Fruit fly (Drosophila melanogaster): ENCODE data around the gene CG14641.
A peak's percentile ranks its signal among the peaks of the same experiment; 100 is the strongest.

The CG14641 gene

dm6 chr3R:4197055-4197454 lies 35.1 kb downstream of the CG14641 start, which contains the start of gene beta-Man (continued):
- no peak for TF ChIP-seq lmd (GFP tag; IDR thresholded peaks at IDR 0.05)
- TF ChIP-seq CG8944 (GFP tag; optimal IDR thresholded peaks at IDR 0.05): no peak
- no peak for TF ChIP-seq h (optimal IDR thresholded peaks at IDR 0.05)
- TF ChIP-seq Ets97D (GFP tag; optimal IDR thresholded peaks at IDR 0.05): peak; percentile 28
- TF ChIP-seq CG18599 (GFP tag; optimal IDR thresholded peaks at IDR 0.05): no peak
- TF ChIP-seq Bteb2 (GFP tag; optimal IDR thresholded peaks at IDR 0.05): no peak
- TF ChIP-seq CG17186 (GFP tag; optimal IDR thresholded peaks at IDR 0.05): peak; percentile 79
- TF ChIP-seq aop (GFP tag; IDR thresholded peaks at IDR 0.05): no peak
- TF ChIP-seq CG31388 (GFP tag; optimal IDR thresholded peaks at IDR 0.05): no peak
- no peak for TF ChIP-seq Awh (GFP tag; IDR thresholded peaks at IDR 0.05)
- no peak for TF ChIP-seq trem (tag; optimal IDR thresholded peaks at IDR 0.05)
- TF ChIP-seq CG8478 (optimal IDR thresholded peaks at IDR 0.05): no peak
- no peak for TF ChIP-seq Rfx (GFP tag; IDR thresholded peaks at IDR 0.05)
- TF ChIP-seq lov (optimal IDR thresholded peaks at IDR 0.05): no peak
- no peak for TF ChIP-seq lov (GFP tag; IDR thresholded peaks at IDR 0.05)
- TF ChIP-seq CG2199 (GFP tag; IDR thresholded peaks at IDR 0.05): peak; percentile 58; the same call in 1 of the 3 replicates
- TF ChIP-seq CG17361 (GFP tag; IDR thresholded peaks at IDR 0.05): no peak
- peak; percentile 55; the same call in 2 of the 3 replicates for TF ChIP-seq CG7963 (GFP tag; IDR thresholded peaks at IDR 0.05; ENCODE audit: partially characterized antibody)
- TF ChIP-seq CG6654 (GFP tag; optimal IDR thresholded peaks at IDR 0.05): no peak
- TF ChIP-seq CG7271 (tag; optimal IDR thresholded peaks at IDR 0.05): no peak
- no peak for TF ChIP-seq CG11504 (tag; optimal IDR thresholded peaks at IDR 0.05)
- no peak for TF ChIP-seq tgo (GFP tag; IDR thresholded peaks at IDR 0.05)
- TF ChIP-seq Lpt (GFP tag; optimal IDR thresholded peaks at IDR 0.05): no peak
- no peak for TF ChIP-seq pan (optimal IDR thresholded peaks at IDR 0.05)
- TF ChIP-seq pan (GFP tag; optimal IDR thresholded peaks at IDR 0.05 in 1 of 2, IDR thresholded peaks at IDR 0.05 in 1 of 2): no peak
- TF ChIP-seq Sry-δ (GFP tag; optimal IDR thresholded peaks at IDR 0.05): peak; percentile 51
- TF ChIP-seq CG13287 (GFP tag; IDR thresholded peaks at IDR 0.05; ENCODE audit: partially characterized antibody): peak; percentile 47; the same call in 1 of the 2 replicates
- no peak for TF ChIP-seq sqz (GFP tag; optimal IDR thresholded peaks at IDR 0.05)
- TF ChIP-seq vvl (GFP tag; IDR thresholded peaks at IDR 0.05): no peak
- TF ChIP-seq MESR4 (GFP tag; optimal IDR thresholded peaks at IDR 0.05): peak; percentile 44
- TF ChIP-seq C15 (GFP tag; IDR thresholded peaks at IDR 0.05): no peak
- no peak for TF ChIP-seq toy (GFP tag; IDR thresholded peaks at IDR 0.05)
- TF ChIP-seq CG17829 (tag; optimal IDR thresholded peaks at IDR 0.05): peak; percentile 11
- TF ChIP-seq Neu2 (GFP tag; optimal IDR thresholded peaks at IDR 0.05; ENCODE audit: borderline replicate concordance): no peak
- TF ChIP-seq Dp (GFP tag; optimal IDR thresholded peaks at IDR 0.05): peak; percentile 27
- peak; percentile 34 for TF ChIP-seq Scr (GFP tag; IDR thresholded peaks at IDR 0.05; ENCODE audit: partially characterized antibody)
- no peak for TF ChIP-seq eyg (GFP tag; optimal IDR thresholded peaks at IDR 0.05)
- TF ChIP-seq nerfin-1 (tag; optimal IDR thresholded peaks at IDR 0.05): no peak
- TF ChIP-seq CG14965 (GFP tag; optimal IDR thresholded peaks at IDR 0.05; ENCODE audit: borderline replicate concordance): no peak
- TF ChIP-seq Side (GFP tag; optimal IDR thresholded peaks at IDR 0.05): peak; percentile 25
- TF ChIP-seq Gug (GFP tag; IDR thresholded peaks at IDR 0.05): no peak
- no peak for TF ChIP-seq CG4617 (GFP tag; optimal IDR thresholded peaks at IDR 0.05; ENCODE audit: borderline replicate concordance)
- no peak for TF ChIP-seq br (optimal IDR thresholded peaks at IDR 0.05)
- TF ChIP-seq ERR (GFP tag; optimal IDR thresholded peaks at IDR 0.05): no peak
- TF ChIP-seq cg (GFP tag; optimal IDR thresholded peaks at IDR 0.05): no peak
- TF ChIP-seq CG18262 (tag; optimal IDR thresholded peaks at IDR 0.05): no peak
- no peak for TF ChIP-seq CG4854 (GFP tag; optimal IDR thresholded peaks at IDR 0.05)
- TF ChIP-seq sd (tag; optimal IDR thresholded peaks at IDR 0.05): no peak
- TF ChIP-seq BEAF-32 (GFP tag; optimal IDR thresholded peaks at IDR 0.05): peak; percentile 64
- no peak for TF ChIP-seq HLH3B (GFP tag; IDR thresholded peaks at IDR 0.05)
- TF ChIP-seq CG7556 (GFP tag; optimal IDR thresholded peaks at IDR 0.05): no peak
- TF ChIP-seq CG10979 (tag; optimal IDR thresholded peaks at IDR 0.05): no peak
- no peak for TF ChIP-seq D19B (GFP tag; optimal IDR thresholded peaks at IDR 0.05)

Measured in whole organism, embryonic.